Worm (Caenorhabditis elegans) whole organism, L3 larva: ENCODE results near the gene K01G5.10.
A peak's percentile ranks its signal among the peaks of the same experiment; 100 is the strongest.

Source experiments
- R02D3.7 ChIP-seq: fragments of 150-350 bp; optimal IDR thresholded peaks from 2 replicates; lab custom pipeline; 2014; ENCODE audit warnings: missing biosample characterization, missing genetic modification characterization
- aly-2 ChIP-seq: fragments of 150-350 bp; optimal IDR thresholded peaks from 2 replicates; lab custom pipeline; 2014; ENCODE audit warnings: missing biosample characterization, missing genetic modification characterization
- ama-1 ChIP-seq: fragments of 150-350 bp; optimal IDR thresholded peaks from 2 replicates; lab custom pipeline; 2018
- ceh-16 ChIP-seq: sonication (generic microtip); optimal IDR thresholded peaks from 2 replicates; lab custom pipeline; 2017; ENCODE audit warnings: missing biosample characterization, missing genetic modification characterization
- ceh-28 ChIP-seq: fragments of 150-350 bp; optimal IDR thresholded peaks from 2 replicates; lab custom pipeline; 2014; ENCODE audit warnings: missing biosample characterization, missing genetic modification reagents, missing genetic modification characterization
- ceh-82 ChIP-seq: fragments of 150-350 bp; optimal IDR thresholded peaks from 2 replicates; lab custom pipeline; 2014; ENCODE audit warnings: missing biosample characterization, missing genetic modification characterization
- ceh-9 ChIP-seq: sonication (generic microtip); optimal IDR thresholded peaks from 2 replicates; lab custom pipeline; 2018; ENCODE audit warnings: missing biosample characterization, missing genetic modification characterization
- daf-12 ChIP-seq: fragments of 150-350 bp; optimal IDR thresholded peaks from 2 replicates; lab custom pipeline; 2014; ENCODE audit warnings: missing biosample characterization, missing genetic modification reagents, missing genetic modification characterization
- egl-27 ChIP-seq: sonication (generic microtip); optimal IDR thresholded peaks from 4 replicates; lab custom pipeline; 2017; ENCODE audit warnings: missing biosample characterization, missing genetic modification reagents, missing genetic modification characterization
- egl-5 ChIP-seq: fragments of 150-350 bp; optimal IDR thresholded peaks from 2 replicates; lab custom pipeline; 2017; ENCODE audit warnings: missing biosample characterization, missing genetic modification reagents, missing genetic modification characterization, inconsistent platforms
- elt-1 ChIP-seq: fragments of 150-350 bp; optimal IDR thresholded peaks from 2 replicates; lab custom pipeline; 2014; ENCODE audit warnings: missing biosample characterization, missing genetic modification characterization
- elt-2 ChIP-seq: sonication (generic microtip); optimal IDR thresholded peaks from 2 replicates; lab custom pipeline; 2016; ENCODE audit warnings: missing genetic modification reagents, mild to moderate bottlenecking, missing genetic modification characterization, missing compliant biosample characterization
- elt-3 ChIP-seq, 3 experiments: fragments of 150-350 bp in 1 of 3; sonication (generic microtip) in 2 of 3; optimal IDR thresholded peaks; 2 replicates in 2 of 3; 4 replicates in 1 of 3; lab custom pipeline; 2014 to 2017; ENCODE audit warnings: missing biosample characterization in 3 of 3, missing genetic modification characterization in 3 of 3
- fkh-2 ChIP-seq: fragments of 150-350 bp; optimal IDR thresholded peaks from 2 replicates; lab custom pipeline; 2014; ENCODE audit warnings: missing biosample characterization, missing genetic modification reagents, missing genetic modification characterization
- fos-1 ChIP-seq: fragments of 150-350 bp; optimal IDR thresholded peaks from 2 replicates; lab custom pipeline; 2014; ENCODE audit warnings: missing biosample characterization, missing genetic modification characterization
- hmg-11 ChIP-seq: sonication (generic microtip); optimal IDR thresholded peaks from 2 replicates; lab custom pipeline; 2016; ENCODE audit warnings: missing genetic modification characterization, missing compliant biosample characterization
- jun-1 ChIP-seq: fragments of 150-350 bp; optimal IDR thresholded peaks from 2 replicates; lab custom pipeline; 2014; ENCODE audit warnings: missing biosample characterization, missing genetic modification reagents, missing genetic modification characterization
- lin-15B ChIP-seq: fragments of 150-350 bp; optimal IDR thresholded peaks from 2 replicates; lab custom pipeline; 2014; ENCODE audit warnings: missing biosample characterization, missing genetic modification characterization
- lin-39 ChIP-seq: fragments of 150-350 bp; optimal IDR thresholded peaks from 2 replicates; lab custom pipeline; 2018; ENCODE audit warnings: missing biosample characterization, missing genetic modification reagents, missing genetic modification characterization
- lsy-12 ChIP-seq: sonication (generic microtip); optimal IDR thresholded peaks from 2 replicates; lab custom pipeline; 2016; ENCODE audit warnings: mild to moderate bottlenecking, missing genetic modification characterization, missing compliant biosample characterization
- mdl-1 ChIP-seq: fragments of 150-350 bp; optimal IDR thresholded peaks from 2 replicates; lab custom pipeline; 2014; ENCODE audit warnings: missing biosample characterization, missing genetic modification characterization
- nfya-1 ChIP-seq: sonication (generic microtip); optimal IDR thresholded peaks from 2 replicates; lab custom pipeline; 2017; ENCODE audit warnings: missing genetic modification characterization, mild to moderate bottlenecking, missing compliant biosample characterization, antibody characterized with exemption, moderate library complexity; ENCODE audit not compliant: insufficient read depth
- nhr-11 ChIP-seq: fragments of 150-350 bp; optimal IDR thresholded peaks from 2 replicates; lab custom pipeline; 2014; ENCODE audit warnings: missing biosample characterization, missing genetic modification characterization
- nhr-12 ChIP-seq: fragments of 150-350 bp; optimal IDR thresholded peaks from 2 replicates; lab custom pipeline; 2014; ENCODE audit warnings: missing biosample characterization, missing genetic modification characterization
- nhr-23 ChIP-seq: fragments of 150-350 bp; optimal IDR thresholded peaks from 2 replicates; lab custom pipeline; 2014; ENCODE audit warnings: missing biosample characterization, missing genetic modification reagents, missing genetic modification characterization
- nhr-237 ChIP-seq: fragments of 150-350 bp; optimal IDR thresholded peaks from 2 replicates; lab custom pipeline; 2014; ENCODE audit warnings: missing biosample characterization, missing genetic modification characterization
- nhr-25 ChIP-seq: sonication (generic microtip); optimal IDR thresholded peaks from 2 replicates; lab custom pipeline; 2017; ENCODE audit warnings: missing biosample characterization, missing genetic modification characterization
- nhr-28 ChIP-seq: fragments of 150-350 bp; optimal IDR thresholded peaks from 2 replicates; lab custom pipeline; 2014; ENCODE audit warnings: missing biosample characterization, missing genetic modification characterization
- nhr-43 ChIP-seq: sonication (generic microtip); optimal IDR thresholded peaks from 2 replicates; lab custom pipeline; 2016; ENCODE audit warnings: mild to moderate bottlenecking, missing genetic modification characterization, missing compliant biosample characterization; ENCODE audit not compliant: poor library complexity, severe bottlenecking
- nhr-67 ChIP-seq: fragments of 150-350 bp; optimal IDR thresholded peaks from 2 replicates; lab custom pipeline; 2014; ENCODE audit warnings: missing biosample characterization, missing genetic modification characterization
- nhr-76 ChIP-seq: fragments of 150-350 bp; sonication (generic microtip); optimal IDR thresholded peaks from 5 replicates; lab custom pipeline; 2014; ENCODE audit warnings: missing biosample characterization, missing genetic modification characterization
- nhr-77 ChIP-seq: fragments of 150-350 bp; optimal IDR thresholded peaks from 2 replicates; lab custom pipeline; 2014; ENCODE audit warnings: missing biosample characterization, missing genetic modification characterization
- pha-4 ChIP-seq: fragments of 150-350 bp; optimal IDR thresholded peaks from 2 replicates; lab custom pipeline; 2014; ENCODE audit warnings: missing biosample characterization, missing genetic modification reagents, missing genetic modification characterization
- pqm-1 ChIP-seq: fragments of 150-350 bp; optimal IDR thresholded peaks from 2 replicates; lab custom pipeline; 2017; ENCODE audit warnings: missing biosample characterization, missing genetic modification characterization, inconsistent platforms
- sea-2 ChIP-seq: fragments of 150-350 bp; sonication (generic microtip); optimal IDR thresholded peaks from 4 replicates; lab custom pipeline; 2014; ENCODE audit warnings: missing biosample characterization, missing genetic modification reagents, missing genetic modification characterization
- skn-1 ChIP-seq: fragments of 150-350 bp; optimal IDR thresholded peaks from 2 replicates; lab custom pipeline; 2014; ENCODE audit warnings: missing biosample characterization, missing genetic modification characterization
- snpc-4 ChIP-seq: fragments of 150-350 bp; optimal IDR thresholded peaks from 2 replicates; lab custom pipeline; 2014; ENCODE audit warnings: missing biosample characterization, missing genetic modification characterization
- tbx-2 ChIP-seq: sonication (generic microtip); optimal IDR thresholded peaks from 2 replicates; lab custom pipeline; 2016; ENCODE audit warnings: mild to moderate bottlenecking, missing genetic modification characterization, missing compliant biosample characterization
- unc-39 ChIP-seq: sonication (generic microtip); optimal IDR thresholded peaks from 4 replicates; lab custom pipeline; 2017; ENCODE audit warnings: missing biosample characterization, missing genetic modification characterization
- unc-62 ChIP-seq: fragments of 150-350 bp; sonication (generic microtip); optimal IDR thresholded peaks from 4 replicates; lab custom pipeline; 2014; ENCODE audit warnings: missing biosample characterization, missing genetic modification reagents, missing genetic modification characterization
- ztf-11 ChIP-seq: fragments of 150-350 bp; optimal IDR thresholded peaks from 2 replicates; lab custom pipeline; 2014; ENCODE audit warnings: missing biosample characterization, missing genetic modification characterization
- ztf-4 ChIP-seq: fragments of 150-350 bp; optimal IDR thresholded peaks from 2 replicates; lab custom pipeline; 2014; ENCODE audit warnings: missing biosample characterization, missing genetic modification characterization

The K01G5.10 gene

DNA sequence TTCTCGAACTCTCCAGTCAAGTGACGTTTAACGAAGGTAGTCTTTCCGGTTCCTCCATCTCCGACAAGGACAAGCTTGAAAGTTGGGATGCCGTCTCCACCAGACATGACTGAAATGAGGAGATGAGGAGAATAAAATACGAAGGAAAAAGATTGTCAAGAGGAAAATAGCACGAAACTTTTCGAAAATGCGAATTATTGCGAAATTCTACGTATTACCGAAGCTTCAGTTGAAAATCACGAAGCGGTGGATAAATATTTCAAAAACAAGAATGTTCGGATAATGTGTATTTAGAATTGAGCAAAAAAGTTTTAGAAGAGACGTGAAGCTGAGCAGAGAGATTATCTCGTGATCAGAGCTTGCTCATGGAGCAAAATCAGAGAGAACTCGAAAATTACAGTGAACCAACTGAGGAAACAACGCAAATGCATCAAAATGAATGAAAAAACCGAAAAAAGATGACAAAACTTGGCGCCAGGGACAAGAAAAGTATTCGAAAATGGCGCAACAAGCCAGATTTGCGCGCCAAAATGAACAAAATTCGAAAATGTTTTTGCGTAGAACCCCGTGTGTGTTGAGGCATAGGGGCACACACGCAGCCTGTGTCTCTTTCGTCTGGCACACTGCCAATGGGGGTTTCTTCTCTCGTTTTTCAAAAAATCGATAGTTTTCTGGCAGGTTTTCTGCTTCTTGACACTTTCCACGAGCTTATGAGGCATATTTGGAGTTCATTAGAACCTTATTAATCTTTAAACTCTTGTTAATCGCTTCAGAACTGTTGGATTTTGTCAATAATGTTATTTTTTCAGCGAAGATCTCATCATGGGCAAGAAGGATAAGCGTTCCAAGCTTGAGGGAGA is 10.5 kb downstream of the K01G5.10 start, which contains the start of the genes ran-1 and dkc-1:
TSS of gene ran-1 (minus strand) at position 109 of the 860 bp plus-strand sequence.
TSS of gene dkc-1 (plus strand) at position 810 of the 860 bp plus-strand sequence.
- TF ChIP-seq snpc-4 (peak; percentile 76), ama-1 (peak; percentile 47), nhr-11 (tag; lab: Kevin White, UChicago) (no peak), ceh-82 (tag; lab: Kevin White, UChicago) (no peak), lin-39 (tag; lab: Kevin White, UChicago) (peak; percentile 75), fkh-2 (tag; lab: Kevin White, UChicago) (no peak), ztf-11 (tag; lab: Kevin White, UChicago) (no peak), pha-4 (tag; lab: Kevin White, UChicago) (peak; percentile 81), nfya-1 (tag; lab: Kevin White, UChicago) (peak; percentile 93), lin-15B (tag; lab: Kevin White, UChicago) (peak; percentile 72), daf-12 (no peak), nhr-25 (tag; lab: Kevin White, UChicago) (peak; percentile 73), egl-27 (tag; lab: Kevin White, UChicago) (no peak), fos-1 (tag; lab: Kevin White, UChicago) (no peak), nhr-23 (tag; lab: Kevin White, UChicago) (peak; percentile 55), ceh-28 (peak; percentile 74), hmg-11 (tag; lab: Kevin White, UChicago) (peak; percentile 73), nhr-77 (tag; lab: Kevin White, UChicago) (no peak), pqm-1 (tag; lab: Kevin White, UChicago) (peak; percentile 15), nhr-76 (tag; lab: Kevin White, UChicago) (no peak), ceh-9 (tag; lab: Kevin White, UChicago) (no peak), egl-5 (tag; lab: Kevin White, UChicago) (peak; percentile 59), skn-1 (tag; lab: Kevin White, UChicago) (peak; percentile 82), tbx-2 (tag; lab: Kevin White, UChicago) (no peak), nhr-67 (no peak), elt-2 (peak; percentile 55), ztf-4 (tag; lab: Kevin White, UChicago) (no peak), nhr-12 (no peak), sea-2 (GFP tag; lab: Kevin White, UChicago) (no peak), nhr-28 (no peak)
- TF ChIP-seq, all 47 proteins: peak for 14

DNA sequence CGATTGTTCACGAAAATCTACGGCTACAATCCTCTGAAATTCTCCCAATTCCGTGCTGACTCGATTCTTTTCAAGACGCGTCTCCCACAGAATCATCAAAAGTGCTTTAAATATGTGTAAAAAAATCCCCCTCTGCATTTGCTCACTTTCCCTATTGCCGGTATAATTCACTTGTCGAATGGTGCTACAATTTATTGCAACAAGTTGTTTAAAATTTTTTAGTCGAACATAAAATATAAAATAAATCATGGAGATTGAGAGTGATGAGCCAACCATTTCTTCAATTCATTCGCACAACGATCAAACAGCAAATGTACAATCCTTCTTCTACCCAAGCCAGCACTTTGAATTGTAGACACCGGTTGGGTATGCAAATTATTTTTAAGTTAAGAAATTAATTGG is 11.9 kb downstream of the K01G5.10 start:
- TF ChIP-seq lin-15B (tag; lab: Kevin White, UChicago) (no peak), fos-1 (tag; lab: Kevin White, UChicago) (no peak), R02D3.7 (tag; lab: Kevin White, UChicago) (no peak), ceh-82 (tag; lab: Kevin White, UChicago) (peak; percentile 14), skn-1 (tag; lab: Kevin White, UChicago) (no peak), nhr-43 (tag; lab: Kevin White, UChicago) (peak; percentile 20), elt-2 (peak; percentile 8), nhr-237 (no peak), nhr-76 (tag; lab: Kevin White, UChicago) (no peak), unc-62 (no peak), ceh-28 (no peak)

DNA sequence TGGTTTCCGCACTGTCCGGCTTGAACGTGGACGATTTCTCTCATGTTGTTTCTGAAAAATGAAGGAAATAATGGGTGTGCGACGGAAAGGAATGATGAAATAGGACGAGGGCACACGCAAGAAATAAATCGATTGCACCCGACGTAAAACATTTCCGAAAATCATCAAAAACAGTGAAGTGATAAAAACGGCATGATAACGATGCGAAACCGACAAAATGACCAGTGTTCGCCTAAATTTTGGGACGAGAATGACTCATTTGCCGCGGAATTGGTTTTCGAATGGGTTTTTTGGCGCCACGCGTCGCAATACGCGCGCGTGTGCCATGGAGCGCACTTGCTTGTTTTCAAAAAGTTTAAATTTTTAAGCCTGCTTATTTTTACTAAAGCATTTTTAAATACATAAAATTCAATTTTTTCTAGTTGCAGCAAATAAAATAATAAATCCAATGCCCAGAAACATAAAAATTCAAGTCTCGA is 15.9 kb downstream of the K01G5.10 start, which contains the start of the genes tbb-1 and rib-2:
TSS of gene tbb-1 (minus strand) at position 51 of the 479 bp plus-strand sequence.
TSS of gene rib-2 (plus strand) at position 429 of the 479 bp plus-strand sequence.
- no peak for TF ChIP-seq mdl-1 (tag; lab: Kevin White, UChicago)
- no peak for TF ChIP-seq nhr-11 (tag; lab: Kevin White, UChicago)
- peak; percentile 95 for TF ChIP-seq jun-1 (tag; lab: Kevin White, UChicago)
- TF ChIP-seq aly-2 (tag; lab: Kevin White, UChicago), result no peak
- no peak for TF ChIP-seq ztf-11 (tag; lab: Kevin White, UChicago)
- TF ChIP-seq unc-39 (tag; lab: Kevin White, UChicago), result no peak
- TF ChIP-seq egl-5 (tag; lab: Kevin White, UChicago), result peak; percentile 100
- TF ChIP-seq R02D3.7 (tag; lab: Kevin White, UChicago), result peak; percentile 20
- peak; percentile 23 for TF ChIP-seq lsy-12 (tag; lab: Kevin White, UChicago)
- TF ChIP-seq nhr-12, result no peak
- no peak for TF ChIP-seq unc-62
- peak; percentile 93 for TF ChIP-seq lin-15B (tag; lab: Kevin White, UChicago)
- TF ChIP-seq fos-1 (tag; lab: Kevin White, UChicago), result peak; percentile 98
- TF ChIP-seq sea-2 (GFP tag; lab: Kevin White, UChicago), result no peak
- TF ChIP-seq ama-1, result peak; percentile 38
- peak; percentile 73 for TF ChIP-seq ceh-28
- no peak for TF ChIP-seq nhr-237
- no peak for TF ChIP-seq ceh-16 (tag; lab: Kevin White, UChicago)
- TF ChIP-seq pqm-1 (tag; lab: Kevin White, UChicago), result peak; percentile 88
- peak; percentile 84 for TF ChIP-seq snpc-4
- no peak for TF ChIP-seq nhr-77 (tag; lab: Kevin White, UChicago)
- peak; percentile 85 for TF ChIP-seq nfya-1 (tag; lab: Kevin White, UChicago)
- TF ChIP-seq elt-2, result peak; percentile 97
- peak; percentile 77 for TF ChIP-seq hmg-11 (tag; lab: Kevin White, UChicago)
- no peak for TF ChIP-seq elt-1 (tag; lab: Kevin White, UChicago)
- TF ChIP-seq nhr-76 (tag; lab: Kevin White, UChicago), result no peak
- TF ChIP-seq ztf-4 (tag; lab: Kevin White, UChicago), result no peak
- TF ChIP-seq pha-4 (tag; lab: Kevin White, UChicago), result peak; percentile 86
- no peak for TF ChIP-seq nhr-28
- peak; percentile 83 for TF ChIP-seq nhr-23 (tag; lab: Kevin White, UChicago)
- TF ChIP-seq egl-27 (tag; lab: Kevin White, UChicago), result peak; percentile 38
- no peak for TF ChIP-seq elt-3 (tag; optimal IDR thresholded peaks at IDR 0.05; lab: Kevin White, UChicago)
- TF ChIP-seq ceh-82 (tag; lab: Kevin White, UChicago), result no peak
- no peak for TF ChIP-seq tbx-2 (tag; lab: Kevin White, UChicago)
- TF ChIP-seq fkh-2 (tag; lab: Kevin White, UChicago), result no peak
